Worm (Caenorhabditis elegans) whole organism, L2 larva: ENCODE measurements around the gene C37C3.17.

Source experiments
- C34F6.9 ChIP-seq: fragments of 150-350 bp; optimal IDR thresholded peaks from 2 replicates; lab custom pipeline; 2014; ENCODE audit warnings: missing biosample characterization, missing genetic modification characterization
- F13H6.1 ChIP-seq: sonication (generic microtip); optimal IDR thresholded peaks from 2 replicates; lab custom pipeline; 2016; ENCODE audit warnings: missing genetic modification characterization, missing compliant biosample characterization
- R02D3.7 ChIP-seq: fragments of 150-350 bp; optimal IDR thresholded peaks from 2 replicates; lab custom pipeline; 2014; ENCODE audit warnings: missing biosample characterization, missing genetic modification characterization
- Y55F3AM.14 ChIP-seq: fragments of 200-800 bp; sonication (Bioruptor generic); optimal IDR thresholded peaks from 2 replicates; lab custom pipeline; 2018; ENCODE audit warnings: mild to moderate bottlenecking, missing genetic modification characterization, missing compliant biosample characterization
- ZK546.5 ChIP-seq: sonication (generic microtip); optimal IDR thresholded peaks from 2 replicates; lab custom pipeline; 2017; ENCODE audit warnings: missing biosample characterization, missing genetic modification characterization
- alr-1 ChIP-seq: fragments of 150-350 bp; optimal IDR thresholded peaks from 2 replicates; lab custom pipeline; 2014; ENCODE audit warnings: missing biosample characterization, missing genetic modification characterization
- aly-2 ChIP-seq: fragments of 150-350 bp; optimal IDR thresholded peaks from 2 replicates; lab custom pipeline; 2014; ENCODE audit warnings: missing biosample characterization, missing genetic modification characterization
- ama-1 ChIP-seq: fragments of 150-350 bp; optimal IDR thresholded peaks from 2 replicates; lab custom pipeline; 2018; ENCODE audit warnings: inconsistent platforms
- blmp-1 ChIP-seq: sonication (generic microtip); optimal IDR thresholded peaks from 2 replicates; lab custom pipeline; 2017; ENCODE audit warnings: missing genetic modification characterization, mild to moderate bottlenecking, missing compliant biosample characterization, antibody characterized with exemption, moderate library complexity; ENCODE audit not compliant: insufficient read depth
- ceh-82 ChIP-seq: fragments of 150-350 bp; optimal IDR thresholded peaks from 2 replicates; lab custom pipeline; 2014; ENCODE audit warnings: missing biosample characterization, missing genetic modification characterization
- egl-27 ChIP-seq: sonication (generic microtip); optimal IDR thresholded peaks from 3 replicates; lab custom pipeline; 2017; ENCODE audit warnings: missing biosample characterization, missing genetic modification reagents, missing genetic modification characterization
- elt-1 ChIP-seq: fragments of 150-350 bp; optimal IDR thresholded peaks from 2 replicates; lab custom pipeline; 2014; ENCODE audit warnings: missing biosample characterization, missing genetic modification characterization
- elt-3 ChIP-seq: sonication (generic microtip); optimal IDR thresholded peaks from 2 replicates; lab custom pipeline; 2017; ENCODE audit warnings: missing biosample characterization, missing genetic modification characterization
- lin-11 ChIP-seq: fragments of 150-350 bp; sonication (generic microtip); optimal IDR thresholded peaks from 2 replicates; lab custom pipeline; 2014; ENCODE audit warnings: missing biosample characterization, missing genetic modification characterization, inconsistent platforms, mixed read lengths
- lin-13 ChIP-seq: fragments of 150-350 bp; optimal IDR thresholded peaks from 2 replicates; lab custom pipeline; 2014; ENCODE audit warnings: missing biosample characterization, missing genetic modification reagents, missing genetic modification characterization
- lin-39 ChIP-seq: fragments of 150-350 bp; optimal IDR thresholded peaks from 2 replicates; lab custom pipeline; 2014; ENCODE audit warnings: missing biosample characterization, missing genetic modification reagents, missing genetic modification characterization
- lsy-2 ChIP-seq, 2 experiments: fragments of 150-350 bp in 1 of 2; sonication (generic microtip) in 1 of 2; optimal IDR thresholded peaks; 2 replicates each; lab custom pipeline; 2014 to 2017; ENCODE audit warnings: missing biosample characterization in 2 of 2, missing genetic modification characterization in 2 of 2
- mbf-1 ChIP-seq: sonication (generic microtip); optimal IDR thresholded peaks from 2 replicates; lab custom pipeline; 2017; ENCODE audit warnings: missing biosample characterization, missing genetic modification characterization
- mdl-1 ChIP-seq, 2 experiments: fragments of 150-350 bp in 1 of 2; sonication (generic microtip) in 1 of 2; optimal IDR thresholded peaks; 2 replicates each; lab custom pipeline; 2017; ENCODE audit warnings: missing biosample characterization in 2 of 2, missing genetic modification characterization in 2 of 2
- nhr-10 ChIP-seq: sonication (generic microtip); optimal IDR thresholded peaks from 2 replicates; lab custom pipeline; 2017; ENCODE audit warnings: missing biosample characterization, missing genetic modification characterization
- nhr-11 ChIP-seq: fragments of 150-350 bp; optimal IDR thresholded peaks from 2 replicates; lab custom pipeline; 2014; ENCODE audit warnings: missing biosample characterization, missing genetic modification characterization
- nhr-12 ChIP-seq: fragments of 150-350 bp; optimal IDR thresholded peaks from 2 replicates; lab custom pipeline; 2014; ENCODE audit warnings: missing biosample characterization, missing genetic modification characterization
- nhr-21 ChIP-seq: fragments of 150-350 bp; optimal IDR thresholded peaks from 2 replicates; lab custom pipeline; 2014; ENCODE audit warnings: missing biosample characterization, missing genetic modification characterization
- nhr-25 ChIP-seq: fragments of 150-350 bp; sonication (generic microtip); optimal IDR thresholded peaks from 3 replicates; lab custom pipeline; 2014; ENCODE audit warnings: missing biosample characterization, missing genetic modification characterization
- nhr-6 ChIP-seq: fragments of 150-350 bp; optimal IDR thresholded peaks from 2 replicates; lab custom pipeline; 2014; ENCODE audit warnings: missing biosample characterization, missing genetic modification characterization
- nhr-77 ChIP-seq: fragments of 150-350 bp; optimal IDR thresholded peaks from 2 replicates; lab custom pipeline; 2014; ENCODE audit warnings: missing biosample characterization, missing genetic modification characterization
- peb-1 ChIP-seq: fragments of 150-350 bp; optimal IDR thresholded peaks from 2 replicates; lab custom pipeline; 2014; ENCODE audit warnings: missing biosample characterization, missing genetic modification characterization
- skn-1 ChIP-seq: sonication (generic microtip); optimal IDR thresholded peaks from 2 replicates; lab custom pipeline; 2017; ENCODE audit warnings: missing biosample characterization, missing genetic modification characterization
- sma-3 ChIP-seq: sonication (generic microtip); optimal IDR thresholded peaks from 2 replicates; lab custom pipeline; 2016; ENCODE audit warnings: missing genetic modification reagents, missing genetic modification characterization, missing compliant biosample characterization
- sma-9 ChIP-seq, 2 experiments: fragments of 150-350 bp in 1 of 2; sonication (generic microtip) in 1 of 2; optimal IDR thresholded peaks; 2 replicates each; lab custom pipeline; 2014 to 2016; ENCODE audit warnings: missing genetic modification characterization in 2 of 2, mild to moderate bottlenecking in 1 of 2, missing biosample characterization in 1 of 2, missing compliant biosample characterization in 1 of 2, missing genetic modification reagents in 1 of 2, moderate library complexity in 1 of 2
- snpc-4 ChIP-seq: fragments of 150-350 bp; optimal IDR thresholded peaks from 2 replicates; lab custom pipeline; 2014; ENCODE audit warnings: missing biosample characterization, missing genetic modification characterization
- ztf-11 ChIP-seq: sonication (generic microtip); optimal IDR thresholded peaks from 2 replicates; lab custom pipeline; 2017; ENCODE audit warnings: missing biosample characterization, missing genetic modification characterization
- ztf-4 ChIP-seq: fragments of 150-350 bp; optimal IDR thresholded peaks from 2 replicates; lab custom pipeline; 2014; ENCODE audit warnings: missing biosample characterization, missing genetic modification characterization

The C37C3.17 gene

ce11 chrV:7830952-7831351, 30.7 kb downstream of the C37C3.17 start:
- TF ChIP-seq nhr-6 (tag; lab: Kevin White, UChicago) (no peak), lin-13 (no peak), nhr-11 (tag; lab: Kevin White, UChicago) (no peak), ztf-11 (tag; lab: Kevin White, UChicago) (no peak), snpc-4 (tag; lab: Kevin White, UChicago) (no peak), lin-39 (tag; lab: Kevin White, UChicago) (no peak), aly-2 (tag; lab: Kevin White, UChicago) (no peak), peb-1 (no peak), F13H6.1 (tag; lab: Kevin White, UChicago) (no peak), nhr-12 (tag; lab: Kevin White, UChicago) (no peak)

- TF ChIP-seq ceh-82 (tag; lab: Kevin White, UChicago) (no peak), elt-3 (tag; lab: Kevin White, UChicago) (no peak), lin-13 (no peak), C34F6.9 (no peak), egl-27 (tag; lab: Kevin White, UChicago) (no peak)
Measured at ce11 chrV:7826917-7827316, 34.8 kb downstream of the C37C3.17 start, which contains the start of gene mig-6. TSS of gene mig-6 (plus strand) at chrV:7827217.

- TF ChIP-seq sma-9 (GFP tag; optimal IDR thresholded peaks at IDR 0.05; lab: Kevin White, UChicago) (no peak), sma-9 (tag; optimal IDR thresholded peaks at IDR 0.05; lab: Kevin White, UChicago) (no peak), aly-2 (tag; lab: Kevin White, UChicago) (no peak), mdl-1 (tag; optimal IDR thresholded peaks at IDR 0.05; lab: Kevin White, UChicago) (no peak), lin-13 (no peak), nhr-21 (tag; lab: Kevin White, UChicago) (no peak), alr-1 (tag; lab: Kevin White, UChicago) (no peak), skn-1 (tag; lab: Kevin White, UChicago) (no peak), ZK546.5 (no peak), nhr-12 (tag; lab: Kevin White, UChicago) (no peak), lin-11 (no peak), mbf-1 (tag; lab: Kevin White, UChicago) (no peak), nhr-25 (tag; lab: Kevin White, UChicago) (no peak), R02D3.7 (tag; lab: Kevin White, UChicago) (no peak), nhr-11 (tag; lab: Kevin White, UChicago) (no peak), nhr-77 (tag; lab: Kevin White, UChicago) (no peak), blmp-1 (tag; lab: Kevin White, UChicago) (no peak), lsy-2 (tag; optimal IDR thresholded peaks at IDR 0.05; lab: Kevin White, UChicago) (no peak), nhr-10 (tag; lab: Kevin White, UChicago) (no peak), elt-1 (tag; lab: Kevin White, UChicago) (no peak), ztf-4 (tag; lab: Kevin White, UChicago) (no peak)
Measured at ce11 chrV:7826362-7826761, 35.3 kb downstream of the C37C3.17 start.

ce11 chrV:7825836-7826235, 35.9 kb downstream of the C37C3.17 start:
- peak; percentile 4 for TF ChIP-seq F13H6.1 (tag; lab: Kevin White, UChicago)
- no peak for TF ChIP-seq mbf-1 (tag; lab: Kevin White, UChicago)
- TF ChIP-seq ztf-11 (tag; lab: Kevin White, UChicago) = no peak

ce11 chrV:7824138-7824537, 37.6 kb downstream of the C37C3.17 start:
- TF ChIP-seq ama-1 (lab: Kevin White, UChicago) = no peak
- no peak for TF ChIP-seq C34F6.9
- no peak for TF ChIP-seq Y55F3AM.14 (GFP tag; lab: Kevin White, UChicago)
- no peak for TF ChIP-seq skn-1 (tag; lab: Kevin White, UChicago)
- TF ChIP-seq nhr-6 (tag; lab: Kevin White, UChicago) = no peak
- TF ChIP-seq nhr-77 (tag; lab: Kevin White, UChicago) = no peak
- TF ChIP-seq sma-3 = no peak
- TF ChIP-seq lin-13 = no peak
- TF ChIP-seq, all 48 proteins: peak for 0
